Fruit fly (Drosophila melanogaster): ENCODE measurements around the gene Droj2.

Droj2 gene

DNA sequence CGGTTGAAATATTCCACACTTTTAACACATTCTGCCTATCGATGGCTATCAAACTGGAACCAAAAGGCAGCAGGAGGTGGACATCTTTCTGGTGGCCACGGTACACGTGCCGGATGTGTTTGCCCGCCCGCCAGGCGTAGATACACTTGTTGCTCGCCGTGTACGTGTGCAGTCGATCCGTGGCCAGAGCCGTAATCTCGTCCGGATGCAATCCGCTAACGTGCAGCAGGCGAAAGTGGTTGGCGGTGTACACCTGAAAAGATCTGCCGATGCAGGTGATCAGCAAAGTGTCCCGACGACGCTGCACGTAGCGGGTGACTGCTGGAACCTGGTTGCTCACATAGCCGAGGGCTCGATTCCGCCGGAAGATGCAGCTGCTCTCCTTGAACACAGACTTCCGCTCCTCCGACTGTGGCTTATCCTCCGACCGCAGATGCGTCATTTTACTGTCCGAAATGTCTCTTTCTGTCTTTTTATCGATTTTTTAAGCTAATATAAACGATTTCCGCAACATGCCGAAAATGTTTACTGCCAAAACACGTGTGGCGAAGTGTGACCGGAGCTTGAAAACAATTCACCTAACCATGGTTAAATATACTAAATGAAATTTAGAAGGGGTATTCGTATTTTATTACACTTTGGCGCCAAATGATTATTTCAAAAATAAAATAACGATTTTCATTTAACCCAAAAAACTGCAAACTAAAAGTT lies 6.4 kb downstream of the Droj2 start, which contains the start of gene CG9799 (continued):
- TF ChIP-seq ttk (GFP tag; IDR thresholded peaks at IDR 0.05): no peak
- TF ChIP-seq ERR (GFP tag; optimal IDR thresholded peaks at IDR 0.05): no peak
- no peak for TF ChIP-seq fd102C (GFP tag; optimal IDR thresholded peaks at IDR 0.05)
- TF ChIP-seq dm (GFP tag; optimal IDR thresholded peaks at IDR 0.05): peak; percentile 92
- no peak for TF ChIP-seq Hand (GFP tag; optimal IDR thresholded peaks at IDR 0.05)
- TF ChIP-seq CG1233 (GFP tag; optimal IDR thresholded peaks at IDR 0.05): no peak
- TF ChIP-seq CG11723 (GFP tag; optimal IDR thresholded peaks at IDR 0.05): no peak
- no peak for TF ChIP-seq disco-r (GFP tag; optimal IDR thresholded peaks at IDR 0.05)
- no peak for TF ChIP-seq CG2712 (tag; optimal IDR thresholded peaks at IDR 0.05)
- TF ChIP-seq chinmo (GFP tag; IDR thresholded peaks at IDR 0.05; ENCODE audit: partially characterized antibody): no peak
- TF ChIP-seq Sin3A (optimal IDR thresholded peaks at IDR 0.05): peak; percentile 18
- TF ChIP-seq CrebB (tag; optimal IDR thresholded peaks at IDR 0.05): no peak
- TF ChIP-seq CG1024 (GFP tag; IDR thresholded peaks at IDR 0.05): no peak
- no peak for TF ChIP-seq CG34376 (GFP tag; optimal IDR thresholded peaks at IDR 0.05)
- TF ChIP-seq CG10565 (GFP tag; optimal IDR thresholded peaks at IDR 0.05): no peak
- TF ChIP-seq Ada2b (GFP tag; IDR thresholded peaks at IDR 0.05): no peak
- no peak for TF ChIP-seq GATAe (GFP tag; conservative IDR thresholded peaks at IDR 0.05)
- no peak for TF ChIP-seq jing (GFP tag; optimal IDR thresholded peaks at IDR 0.05)
- TF ChIP-seq CG32532 (GFP tag; IDR thresholded peaks at IDR 0.05): peak; percentile 56
- TF ChIP-seq CG14710 (tag; optimal IDR thresholded peaks at IDR 0.05): peak; percentile 38
- no peak for TF ChIP-seq PHDP (tag; optimal IDR thresholded peaks at IDR 0.05)
- TF ChIP-seq CG8765 (GFP tag; IDR thresholded peaks at IDR 0.05): no peak
- no peak for TF ChIP-seq tin (GFP tag; optimal IDR thresholded peaks at IDR 0.05)
- no peak for TF ChIP-seq CG9215 (GFP tag; IDR thresholded peaks at IDR 0.05)
- peak; percentile 93 for TF ChIP-seq Max (GFP tag; optimal IDR thresholded peaks at IDR 0.05)
- no peak for TF ChIP-seq CG6791 (GFP tag; IDR thresholded peaks at IDR 0.05; ENCODE audit: partially characterized antibody)
- TF ChIP-seq Atf6 (GFP tag; IDR thresholded peaks at IDR 0.05): no peak
- TF ChIP-seq CG7839 (tag; optimal IDR thresholded peaks at IDR 0.05): no peak
- TF ChIP-seq CG3065 (GFP tag; optimal IDR thresholded peaks at IDR 0.05): no peak
- no peak for TF ChIP-seq usp (GFP tag; optimal IDR thresholded peaks at IDR 0.05)
- no peak for TF ChIP-seq eyg (GFP tag; optimal IDR thresholded peaks at IDR 0.05)
- peak in 1 of 2 experiments; percentile 38 for TF ChIP-seq insv (GFP tag; optimal IDR thresholded peaks at IDR 0.05)
- no peak for TF ChIP-seq Blimp-1 (GFP tag; optimal IDR thresholded peaks at IDR 0.05)
- no peak for TF ChIP-seq stc (GFP tag; IDR thresholded peaks at IDR 0.05)
- TF ChIP-seq CTCF (GFP tag; optimal IDR thresholded peaks at IDR 0.05): no peak
- no peak for TF ChIP-seq emc (GFP tag; optimal IDR thresholded peaks at IDR 0.05)
- peak; percentile 79 for TF ChIP-seq twi (tag; optimal IDR thresholded peaks at IDR 0.05)
- 0 out of 3 replicates have a peak, but pooled peaks have one; percentile 44 for TF ChIP-seq CG11093 (GFP tag; IDR thresholded peaks at IDR 0.05)
- peak; percentile 95 for TF ChIP-seq CG11504 (tag; optimal IDR thresholded peaks at IDR 0.05)
- no peak for TF ChIP-seq CG31365 (tag; optimal IDR thresholded peaks at IDR 0.05)
- peak; percentile 41 for TF ChIP-seq Ets97D (GFP tag; optimal IDR thresholded peaks at IDR 0.05)
- no peak for TF ChIP-seq schlank (tag; optimal IDR thresholded peaks at IDR 0.05)
- TF ChIP-seq CG8388 (GFP tag; optimal IDR thresholded peaks at IDR 0.05): no peak
- no peak for TF ChIP-seq Fer3 (tag; optimal IDR thresholded peaks at IDR 0.05)
- no peak for TF ChIP-seq Mad (GFP tag; optimal IDR thresholded peaks at IDR 0.05)
- TF ChIP-seq Hr39 (optimal IDR thresholded peaks at IDR 0.05): no peak
- peak; percentile 51 for TF ChIP-seq Abd-B (GFP tag; optimal IDR thresholded peaks at IDR 0.05)
- no peak for TF ChIP-seq Scr (GFP tag; IDR thresholded peaks at IDR 0.05; ENCODE audit: partially characterized antibody)
- TF ChIP-seq phol (tag; optimal IDR thresholded peaks at IDR 0.05): no peak
- TF ChIP-seq Fer1 (GFP tag; optimal IDR thresholded peaks at IDR 0.05): no peak
- no peak for TF ChIP-seq hb (GFP tag; IDR thresholded peaks at IDR 0.05; ENCODE audit: partially characterized antibody)
